Worm (Caenorhabditis elegans): Measurements from ENCODE around the gene Y41D4A.3.

Y41D4A.3 gene

ce11 chrIV:1738892-1739291 lies 14.7 kb upstream of the Y41D4A.3 start:
- TF ChIP-seq madf-9 (GFP tag; conservative IDR thresholded peaks at IDR 0.05) (0 out of 2 replicates have a peak, but pooled peaks have one; percentile 23), Y105C5A.15 (GFP tag; IDR thresholded peaks at IDR 0.05) (no peak)

- TF ChIP-seq daf-8 (GFP tag; IDR thresholded peaks at IDR 0.05), result no peak
- TF ChIP-seq dpl-1 (GFP tag; optimal IDR thresholded peaks at IDR 0.05), result peak; percentile 3
- no peak for TF ChIP-seq R02D3.7 (tag; optimal IDR thresholded peaks at IDR 0.05)
- TF ChIP-seq daf-16 (GFP tag; optimal IDR thresholded peaks at IDR 0.05), result no peak
- TF ChIP-seq daf-16 (tag; optimal IDR thresholded peaks at IDR 0.05), result peak; percentile 38
- TF ChIP-seq hmg-1.1 (GFP tag; IDR thresholded peaks at IDR 0.05), result peak; percentile 50; the same call in 1 of the 2 replicates
- no peak for TF ChIP-seq F26F4.8 (GFP tag; conservative IDR thresholded peaks at IDR 0.05)
- TF ChIP-seq dmd-6 (GFP tag; IDR thresholded peaks at IDR 0.05), result peak; percentile 48; the same call in 1 of the 2 replicates
- no peak for TF ChIP-seq lin-39 (tag; optimal IDR thresholded peaks at IDR 0.05)
- TF ChIP-seq zip-2 (tag; optimal IDR thresholded peaks at IDR 0.05), result no peak
- TF ChIP-seq hlh-30 (tag; optimal IDR thresholded peaks at IDR 0.05; ENCODE audit: insufficient read depth), result peak; percentile 75
- no peak for TF ChIP-seq snpc-4 (tag; optimal IDR thresholded peaks at IDR 0.05)
- TF ChIP-seq cey-2 (tag; optimal IDR thresholded peaks at IDR 0.05; ENCODE audit: borderline replicate concordance, insufficient read depth), result no peak
- peak; percentile 40 for TF ChIP-seq mes-2 (tag; optimal IDR thresholded peaks at IDR 0.05; ENCODE audit: poor library complexity, severe bottlenecking)
- TF ChIP-seq mxl-3 (GFP tag; optimal IDR thresholded peaks at IDR 0.05), result peak; percentile 61
- no peak for TF ChIP-seq nhr-77 (tag; optimal IDR thresholded peaks at IDR 0.05)
- TF ChIP-seq lin-38 (GFP tag; IDR thresholded peaks at IDR 0.05), result peak; percentile 59
- peak; percentile 42 for TF ChIP-seq dve-1 (tag; optimal IDR thresholded peaks at IDR 0.05; ENCODE audit: insufficient read depth)
- peak; percentile 47; the same call in 1 of the 2 replicates for TF ChIP-seq madf-9 (GFP tag; conservative IDR thresholded peaks at IDR 0.05)
- TF ChIP-seq egl-43 (GFP tag; IDR thresholded peaks at IDR 0.05), result peak; percentile 63; the same call in 1 of the 2 replicates
- no peak for TF ChIP-seq nhr-10 (tag; optimal IDR thresholded peaks at IDR 0.05)
- TF ChIP-seq pqm-1 (tag; optimal IDR thresholded peaks at IDR 0.05), result peak; percentile 16
- TF ChIP-seq lim-7 (GFP tag; IDR thresholded peaks at IDR 0.05), result no peak
- TF ChIP-seq unc-62 (GFP tag; optimal IDR thresholded peaks at IDR 0.05 in 1 of 2), result peak in 1 of 2 experiments; percentile 77
- no peak for TF ChIP-seq unc-62 (tag; optimal IDR thresholded peaks at IDR 0.05)
- no peak for TF ChIP-seq ceh-44 (GFP tag; IDR thresholded peaks at IDR 0.05)
- TF ChIP-seq tag-97 (GFP tag; IDR thresholded peaks at IDR 0.05), result no peak
- peak; percentile 61 for TF ChIP-seq hlh-11 (tag; optimal IDR thresholded peaks at IDR 0.05)
- peak; percentile 27 to 40 for TF ChIP-seq mdl-1 (tag; optimal IDR thresholded peaks at IDR 0.05)
- TF ChIP-seq nhr-28 (tag; optimal IDR thresholded peaks at IDR 0.05), result peak; percentile 18
- TF ChIP-seq set-16 (GFP tag; IDR thresholded peaks at IDR 0.05), result peak; percentile 61
- peak; percentile 40 for TF ChIP-seq aha-1 (tag)
These were observed 14.0 kb upstream of the Y41D4A.3 start for ce11 chrIV:1739366-1740104.

ce11 chrIV:1740105-1741023 lies 13.2 kb upstream of the Y41D4A.3 start, which contains the start of gene ptpn-22:
Gene ptpn-22 (minus strand): TSS chrIV:1740262.
- no peak for TF ChIP-seq unc-130 (GFP tag; optimal IDR thresholded peaks at IDR 0.05)
- peak; percentile 35 for TF ChIP-seq aha-1 (tag)
- no peak for TF ChIP-seq daf-16 (GFP tag; optimal IDR thresholded peaks at IDR 0.05)
- TF ChIP-seq daf-16 (tag; optimal IDR thresholded peaks at IDR 0.05), result peak; percentile 18
- TF ChIP-seq ceh-28 (tag; optimal IDR thresholded peaks at IDR 0.05), result peak; percentile 90
- TF ChIP-seq nhr-10 (tag; optimal IDR thresholded peaks at IDR 0.05), result no peak
- TF ChIP-seq lin-29 (GFP tag; IDR thresholded peaks at IDR 0.05), result no peak
- peak; percentile 25 for TF ChIP-seq hlh-11 (tag; optimal IDR thresholded peaks at IDR 0.05)
- TF ChIP-seq php-3 (GFP tag; IDR thresholded peaks at IDR 0.05), result no peak
- peak; percentile 9 for TF ChIP-seq nhr-28 (tag; optimal IDR thresholded peaks at IDR 0.05)
- TF ChIP-seq fos-1 (tag; optimal IDR thresholded peaks at IDR 0.05), result no peak
- TF ChIP-seq ZK546.5 (tag; optimal IDR thresholded peaks at IDR 0.05), result no peak

Data from whole organism, L4 larva.